Worm (Caenorhabditis elegans) whole organism, L1 larva: ENCODE results near the gene clec-61.

Source experiments
- C16A3.4 ChIP-seq: fragments of 150-350 bp; optimal IDR thresholded peaks from 2 replicates; lab custom pipeline; 2014; ENCODE audit warnings: missing biosample characterization, missing genetic modification characterization
- aha-1 ChIP-seq: fragments of 150-350 bp; optimal IDR thresholded peaks from 2 replicates; lab custom pipeline; 2014; ENCODE audit warnings: missing biosample characterization, missing genetic modification characterization
- blmp-1 ChIP-seq: fragments of 150-350 bp; optimal IDR thresholded peaks from 2 replicates; lab custom pipeline; 2014; ENCODE audit warnings: missing biosample characterization, missing genetic modification characterization
- ceh-90 ChIP-seq: sonication (generic microtip); optimal IDR thresholded peaks from 2 replicates; lab custom pipeline; 2016; ENCODE audit warnings: missing genetic modification characterization, missing compliant biosample characterization
- dsc-1 ChIP-seq: sonication (generic microtip); optimal IDR thresholded peaks from 2 replicates; lab custom pipeline; 2016; ENCODE audit warnings: mild to moderate bottlenecking, missing genetic modification characterization, missing compliant biosample characterization
- efl-1 ChIP-seq, 4 experiments: fragments of 150-350 bp; optimal IDR thresholded peaks in 3 of 4; peaks in 1 of 4; 1 replicate in 1 of 4; 2 replicates in 3 of 4; lab custom pipeline; 2014; ENCODE audit warnings: missing biosample characterization in 2 of 4, missing genetic modification characterization in 2 of 4, missing genetic modification reagents in 2 of 4
- egl-27 ChIP-seq, 2 experiments: fragments of 150-350 bp in 1 of 2; sonication (generic microtip); optimal IDR thresholded peaks; 3 replicates each; lab custom pipeline; 2017 to 2018; ENCODE audit warnings: missing biosample characterization in 2 of 2, missing genetic modification characterization in 2 of 2, missing genetic modification reagents in 2 of 2
- fkh-10 ChIP-seq: sonication (generic microtip); optimal IDR thresholded peaks from 2 replicates; lab custom pipeline; 2017; ENCODE audit warnings: missing biosample characterization, missing genetic modification reagents, missing genetic modification characterization
- fkh-4 ChIP-seq: sonication (generic microtip); optimal IDR thresholded peaks from 2 replicates; lab custom pipeline; 2016; ENCODE audit warnings: missing compliant biosample characterization, missing genetic modification characterization, borderline replicate concordance
- fkh-8 ChIP-seq: sonication (generic microtip); optimal IDR thresholded peaks from 2 replicates; lab custom pipeline; 2016; ENCODE audit warnings: mild to moderate bottlenecking, missing genetic modification characterization, missing compliant biosample characterization
- grh-1 ChIP-seq: fragments of 200-800 bp; sonication (Bioruptor generic); IDR thresholded peaks from 2 replicates; pipeline ENCODE4 v1.3.6; 2022; ENCODE audit warnings: missing genetic modification reagents, missing genetic modification characterization, missing compliant biosample characterization
- hlh-17 ChIP-seq: fragments of 200-800 bp; sonication (Bioruptor generic); optimal IDR thresholded peaks from 2 replicates; lab custom pipeline; 2018; ENCODE audit warnings: missing genetic modification characterization, mild to moderate bottlenecking, missing compliant biosample characterization, moderate library complexity, borderline replicate concordance
- lin-14 ChIP-seq: fragments of 200-800 bp; sonication (Bioruptor generic); optimal IDR thresholded peaks from 2 replicates; lab custom pipeline; 2018; ENCODE audit warnings: mild to moderate bottlenecking, missing genetic modification characterization, moderate library complexity, missing compliant biosample characterization
- lin-15B ChIP-seq: fragments of 150-350 bp; sonication (generic microtip); optimal IDR thresholded peaks from 3 replicates; lab custom pipeline; 2014; ENCODE audit warnings: missing biosample characterization, missing genetic modification characterization
- lin-39 ChIP-seq: fragments of 150-350 bp; optimal IDR thresholded peaks from 2 replicates; lab custom pipeline; 2014; ENCODE audit warnings: missing biosample characterization, missing genetic modification reagents, missing genetic modification characterization
- lsy-2 ChIP-seq, 2 experiments: fragments of 150-350 bp; optimal IDR thresholded peaks; 2 replicates each; lab custom pipeline; 2014; ENCODE audit warnings: missing biosample characterization in 2 of 2, missing genetic modification characterization in 2 of 2
- mef-2 ChIP-seq: fragments of 150-350 bp; optimal IDR thresholded peaks from 2 replicates; lab custom pipeline; 2014; ENCODE audit warnings: missing biosample characterization, missing genetic modification characterization
- mep-1 ChIP-seq: fragments of 150-350 bp; optimal IDR thresholded peaks from 2 replicates; lab custom pipeline; 2014; ENCODE audit warnings: missing biosample characterization, missing genetic modification characterization
- nhr-11 ChIP-seq: fragments of 150-350 bp; optimal IDR thresholded peaks from 2 replicates; lab custom pipeline; 2014; ENCODE audit warnings: missing biosample characterization, missing genetic modification characterization
- nhr-12 ChIP-seq: sonication (generic microtip); optimal IDR thresholded peaks from 2 replicates; lab custom pipeline; 2017; ENCODE audit warnings: missing biosample characterization, missing genetic modification characterization
- nhr-20 ChIP-seq: sonication (generic microtip); optimal IDR thresholded peaks from 2 replicates; lab custom pipeline; 2016; ENCODE audit warnings: mild to moderate bottlenecking, missing genetic modification characterization, missing compliant biosample characterization
- nhr-47 ChIP-seq: sonication (generic microtip); optimal IDR thresholded peaks from 2 replicates; lab custom pipeline; 2016; ENCODE audit warnings: mild to moderate bottlenecking, missing genetic modification characterization, moderate library complexity, missing compliant biosample characterization
- nhr-71 ChIP-seq: sonication (generic microtip); optimal IDR thresholded peaks from 2 replicates; lab custom pipeline; 2016; ENCODE audit warnings: mild to moderate bottlenecking, missing genetic modification characterization, moderate library complexity, missing compliant biosample characterization
- nhr-77 ChIP-seq: fragments of 150-350 bp; optimal IDR thresholded peaks from 2 replicates; lab custom pipeline; 2014; ENCODE audit warnings: missing biosample characterization, missing genetic modification characterization
- nhr-85 ChIP-seq: sonication (generic microtip); peaks from one replicate; lab custom pipeline; 2016; ENCODE audit warnings: missing genetic modification characterization, inconsistent platforms, missing compliant biosample characterization
- pqm-1 ChIP-seq: sonication (generic microtip); optimal IDR thresholded peaks from 3 replicates; lab custom pipeline; 2017; ENCODE audit warnings: missing biosample characterization, missing genetic modification characterization
- snu-23 ChIP-seq: sonication (generic microtip); optimal IDR thresholded peaks from 2 replicates; lab custom pipeline; 2016; ENCODE audit warnings: missing genetic modification characterization, missing compliant biosample characterization
- sup-37 ChIP-seq: fragments of 200-800 bp; sonication (Bioruptor generic); optimal IDR thresholded peaks from 2 replicates; lab custom pipeline; 2018; ENCODE audit warnings: mild to moderate bottlenecking, missing genetic modification characterization, missing compliant biosample characterization
- swsn-7 ChIP-seq: sonication (generic microtip); optimal IDR thresholded peaks from 2 replicates; lab custom pipeline; 2016; ENCODE audit warnings: missing genetic modification characterization, missing compliant biosample characterization
- tbx-2 ChIP-seq: sonication (generic microtip); optimal IDR thresholded peaks from 2 replicates; lab custom pipeline; 2016; ENCODE audit warnings: missing genetic modification characterization, missing compliant biosample characterization
- tlp-1 ChIP-seq: fragments of 150-350 bp; optimal IDR thresholded peaks from 2 replicates; lab custom pipeline; 2014; ENCODE audit warnings: missing biosample characterization, missing genetic modification characterization
- unc-130 ChIP-seq: fragments of 150-350 bp; optimal IDR thresholded peaks from 2 replicates; lab custom pipeline; 2017; ENCODE audit warnings: missing biosample characterization, missing genetic modification characterization, inconsistent platforms
- unc-30 ChIP-seq: sonication (generic microtip); optimal IDR thresholded peaks from 2 replicates; lab custom pipeline; 2017; ENCODE audit warnings: missing biosample characterization, missing genetic modification characterization
- unc-86 ChIP-seq: sonication (generic microtip); optimal IDR thresholded peaks from 2 replicates; lab custom pipeline; 2016; ENCODE audit warnings: missing genetic modification characterization, missing compliant biosample characterization
- unc-98 ChIP-seq: fragments of 200-800 bp; sonication (Bioruptor generic); IDR thresholded peaks from 2 replicates; pipeline ENCODE4 v1.3.6; 2022; ENCODE audit warnings: missing genetic modification characterization, missing compliant biosample characterization
- vab-15 ChIP-seq: sonication (generic microtip); optimal IDR thresholded peaks from 2 replicates; lab custom pipeline; 2017; ENCODE audit warnings: missing genotype, mild to moderate bottlenecking, missing genetic modification characterization, missing compliant biosample characterization
- xbp-1 ChIP-seq: sonication (generic microtip); optimal IDR thresholded peaks from 2 replicates; lab custom pipeline; 2016; ENCODE audit warnings: missing genetic modification characterization, missing compliant biosample characterization
- zag-1 ChIP-seq: fragments of 150-350 bp; optimal IDR thresholded peaks from 2 replicates; lab custom pipeline; 2014; ENCODE audit warnings: missing biosample characterization, missing genetic modification characterization
- zip-4 ChIP-seq: fragments of 200-800 bp; sonication (Bioruptor generic); optimal IDR thresholded peaks from 2 replicates; lab custom pipeline; 2018; ENCODE audit warnings: mild to moderate bottlenecking, missing genetic modification characterization, moderate library complexity, missing compliant biosample characterization
- ztf-11 ChIP-seq, 2 experiments: sonication (generic microtip); optimal IDR thresholded peaks; 2 replicates each; lab custom pipeline; 2016 to 2017; ENCODE audit warnings: missing genetic modification characterization in 2 of 2, missing biosample characterization in 1 of 2, missing compliant biosample characterization in 1 of 2

clec-61 gene

DNA sequence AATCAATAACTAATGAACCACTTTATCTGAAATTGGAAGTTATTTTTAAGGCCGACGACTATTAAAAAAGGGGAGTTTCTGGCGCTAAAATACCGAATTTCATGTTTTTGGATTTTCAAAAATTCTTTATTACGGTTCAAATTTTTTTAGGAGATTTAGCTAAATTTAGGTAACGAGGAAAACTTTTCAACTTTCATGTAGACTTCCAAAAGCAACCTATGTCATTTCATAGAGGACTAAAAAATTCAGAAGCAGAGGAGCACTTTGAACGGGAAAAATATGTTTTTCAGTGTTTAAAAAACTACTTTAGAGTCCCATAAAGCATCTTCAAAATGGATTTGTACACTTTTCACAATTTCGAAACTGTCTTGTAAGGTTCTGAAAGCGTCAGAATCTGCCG, 23.0 kb upstream of the clec-61 start (continued):
- TF ChIP-seq vab-15 (no peak), C16A3.4 (tag; lab: Kevin White, UChicago) (no peak)

DNA sequence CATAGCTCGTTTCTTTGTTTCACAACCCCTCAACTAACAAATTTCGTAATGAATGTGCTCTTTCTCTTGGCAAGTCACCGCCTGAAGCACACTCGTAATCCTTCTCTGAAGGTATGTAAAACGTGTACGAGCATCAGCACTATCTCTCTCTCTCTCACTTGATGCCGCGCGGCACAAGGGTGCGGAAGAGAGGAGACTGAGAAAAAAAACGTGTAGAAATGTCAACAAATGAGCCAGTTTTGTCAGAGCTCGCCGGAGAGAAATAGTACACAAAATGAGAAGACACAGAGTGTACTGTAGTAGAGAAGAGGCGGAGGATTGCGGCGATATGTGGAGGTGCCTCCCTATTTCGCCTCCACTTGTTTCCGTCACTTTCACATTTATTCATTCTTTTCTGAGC, 19.9 kb upstream of the clec-61 start, which contains the start of gene F59B10.3:
F59B10.3 (plus strand) TSS at position 301 of the 400 bp plus-strand sequence.
- no peak for TF ChIP-seq tlp-1 (tag; lab: Kevin White, UChicago)
- TF ChIP-seq lin-14, result no peak
- TF ChIP-seq fkh-8 (tag; lab: Kevin White, UChicago), result no peak

DNA sequence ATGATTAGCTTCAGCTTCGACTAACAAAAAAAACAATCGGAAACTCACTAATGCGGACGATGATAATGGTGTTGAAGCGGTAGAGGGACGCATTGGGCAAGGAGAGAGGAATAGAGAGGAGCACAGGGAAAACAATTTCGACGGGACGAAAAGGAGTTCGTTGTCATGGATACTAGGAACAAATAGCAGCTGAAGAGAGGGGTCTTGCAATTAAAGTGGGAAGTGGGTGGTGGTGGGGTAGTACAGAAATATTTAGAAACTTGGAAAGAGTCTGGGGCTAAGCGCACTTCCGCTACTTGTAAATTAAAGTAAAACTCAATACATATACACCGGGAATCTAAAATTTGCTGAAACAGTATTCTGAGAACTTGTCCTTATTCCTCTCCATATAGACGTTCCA, 19.4 kb upstream of the clec-61 start, which contains the start of gene F59B10.2:
F59B10.2 (minus strand) TSS at position 101 of the 400 bp plus-strand sequence.
- TF ChIP-seq pqm-1 (tag; lab: Kevin White, UChicago) (no peak), zag-1 (tag; lab: Kevin White, UChicago) (no peak), ceh-90 (tag; lab: Kevin White, UChicago) (no peak), efl-1 (optimal IDR thresholded peaks at IDR 0.05; lab: Kevin White, UChicago) (no peak), efl-1 (GFP tag; optimal IDR thresholded peaks at IDR 0.05 in 1 of 2; lab: Kevin White, UChicago) (peak in 1 of 2 experiments; percentile 52), nhr-11 (tag; lab: Kevin White, UChicago) (no peak), vab-15 (no peak), nhr-85 (tag; lab: Kevin White, UChicago) (no peak), mef-2 (no peak)

DNA sequence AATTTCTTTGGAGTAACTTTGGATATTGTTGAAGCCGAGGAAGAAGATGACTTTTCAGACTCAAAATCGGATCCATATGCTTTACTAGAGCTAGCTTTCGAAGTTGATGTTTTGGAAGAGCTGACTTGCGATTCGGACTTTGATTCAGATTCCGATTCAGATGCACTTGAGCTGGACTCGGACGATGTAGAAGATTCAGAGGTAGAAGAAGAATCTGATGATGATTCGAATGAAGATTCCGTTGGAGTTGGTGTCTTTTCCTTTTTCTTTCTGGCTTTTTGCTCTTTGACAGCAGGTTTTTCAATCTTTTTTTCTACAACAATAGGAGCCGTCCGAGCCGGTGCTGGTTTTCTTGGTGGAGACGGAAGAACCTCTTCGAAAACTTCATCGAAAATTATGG, 17.6 kb upstream of the clec-61 start:
- TF ChIP-seq unc-30 (tag; lab: Kevin White, UChicago), result no peak
- no peak for TF ChIP-seq nhr-47 (tag; lab: Kevin White, UChicago)
- TF ChIP-seq tbx-2 (tag; lab: Kevin White, UChicago), result no peak
- no peak for TF ChIP-seq ceh-90 (tag; lab: Kevin White, UChicago)
- TF ChIP-seq pqm-1 (tag; lab: Kevin White, UChicago), result no peak
- TF ChIP-seq aha-1 (tag; lab: Kevin White, UChicago), result no peak
- no peak for TF ChIP-seq swsn-7
- no peak for TF ChIP-seq grh-1 (GFP tag; lab: Robert Waterston, UW)
- no peak for TF ChIP-seq vab-15
- no peak for TF ChIP-seq dsc-1 (tag; lab: Kevin White, UChicago)
- TF ChIP-seq unc-130 (tag; lab: Kevin White, UChicago), result no peak

DNA sequence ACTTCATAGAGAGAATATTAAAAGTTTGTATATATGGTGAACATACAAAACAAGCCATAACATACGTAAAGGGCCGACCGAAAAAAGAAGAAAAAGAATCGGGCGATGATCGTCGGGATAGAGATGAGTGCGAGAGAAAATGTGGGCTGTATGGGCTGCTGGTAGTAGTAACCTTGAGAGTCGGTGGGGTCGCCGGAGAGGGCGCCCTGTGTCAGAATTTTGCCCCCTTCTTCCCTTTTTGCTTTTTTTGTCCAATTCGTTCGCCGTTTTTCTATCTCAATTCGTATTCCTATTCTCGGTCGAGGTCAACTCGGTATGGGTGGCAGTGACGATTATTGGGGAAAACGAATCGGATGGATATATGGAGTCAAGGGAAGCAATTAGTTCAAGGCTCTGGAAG, 15.6 kb upstream of the clec-61 start:
- TF ChIP-seq lin-14 (peak; percentile 63), hlh-17 (GFP tag; lab: Kevin White, UChicago) (no peak), snu-23 (GFP tag; lab: Kevin White, UChicago) (peak; percentile 34), nhr-85 (tag; lab: Kevin White, UChicago) (peak; percentile 36), blmp-1 (tag; lab: Kevin White, UChicago) (peak; percentile 41)
- TF ChIP-seq, all 84 proteins: peak for 4

DNA sequence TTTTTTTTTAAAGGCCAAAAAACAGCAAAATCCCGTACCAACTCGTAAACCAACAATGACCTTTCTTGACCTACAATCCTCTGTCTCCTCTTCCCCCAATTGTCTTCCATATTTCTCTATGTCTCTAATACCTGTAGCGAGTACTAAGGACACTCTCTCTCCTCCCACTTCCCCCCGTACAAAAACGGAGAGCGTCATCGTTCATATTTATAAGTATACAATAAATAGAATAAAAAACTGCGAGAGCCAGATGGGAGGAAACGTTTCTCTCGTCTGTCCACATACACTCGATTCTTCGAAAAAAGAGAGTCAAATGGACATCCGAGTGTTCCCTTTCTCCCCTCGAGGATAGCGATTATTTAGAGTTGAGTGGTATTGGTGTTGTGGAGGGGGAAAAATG, 14.4 kb upstream of the clec-61 start:
- no peak for TF ChIP-seq fkh-4 (tag; lab: Kevin White, UChicago)
- no peak for TF ChIP-seq nhr-12 (tag; lab: Kevin White, UChicago)
- TF ChIP-seq ztf-11 (tag; optimal IDR thresholded peaks at IDR 0.05; lab: Kevin White, UChicago), result no peak
- no peak for TF ChIP-seq mef-2
- peak; percentile 57 for TF ChIP-seq lin-14
- no peak for TF ChIP-seq sup-37 (GFP tag; lab: Kevin White, UChicago)
- peak; percentile 30 for TF ChIP-seq nhr-85 (tag; lab: Kevin White, UChicago)
- no peak for TF ChIP-seq lin-15B (tag; lab: Kevin White, UChicago)
- no peak for TF ChIP-seq unc-98
- no peak for TF ChIP-seq fkh-10 (GFP tag; lab: Kevin White, UChicago)
- TF ChIP-seq efl-1 (optimal IDR thresholded peaks at IDR 0.05; lab: Kevin White, UChicago), result no peak
- TF ChIP-seq efl-1 (GFP tag; optimal IDR thresholded peaks at IDR 0.05 in 1 of 2; lab: Kevin White, UChicago), result peak in 1 of 2 experiments; percentile 1
- TF ChIP-seq lsy-2 (tag; optimal IDR thresholded peaks at IDR 0.05; lab: Kevin White, UChicago), result peak in 1 of 2 experiments; percentile 19
- TF ChIP-seq blmp-1 (tag; lab: Kevin White, UChicago), result peak; percentile 62
- no peak for TF ChIP-seq unc-86 (tag; lab: Kevin White, UChicago)
- TF ChIP-seq zip-4 (GFP tag; lab: Kevin White, UChicago), result no peak
- TF ChIP-seq egl-27 (tag; optimal IDR thresholded peaks at IDR 0.05; lab: Kevin White, UChicago), result no peak
- TF ChIP-seq lin-39, result no peak
- peak; percentile 23 for TF ChIP-seq nhr-71 (tag; lab: Kevin White, UChicago)
- TF ChIP-seq nhr-77, result peak; percentile 28
- peak; percentile 40 for TF ChIP-seq mep-1
- TF ChIP-seq nhr-20, result peak; percentile 13
- TF ChIP-seq xbp-1, result no peak
- TF ChIP-seq, all 84 proteins: peak for 9
